Fruit fly (Drosophila melanogaster): ENCODE results near the gene O-fut2.

Gene O-fut2

dm6 chrX:1478276-1479122 lies 12.7 kb upstream of the O-fut2 start, which contains the start of gene rush (continued):
- TF ChIP-seq Hr78 (GFP tag; optimal IDR thresholded peaks at IDR 0.05) (no peak), CG11560 (tag; IDR thresholded peaks at IDR 0.05) (no peak), CG1602 (GFP tag; optimal IDR thresholded peaks at IDR 0.05) (peak; percentile 18), CG5245 (GFP tag; optimal IDR thresholded peaks at IDR 0.05) (no peak), E2f2 (GFP tag; IDR thresholded peaks at IDR 0.05) (peak; percentile 73), CG15269 (tag; optimal IDR thresholded peaks at IDR 0.05) (peak; percentile 27), dysf (GFP tag; IDR thresholded peaks at IDR 0.05) (0 out of 3 replicates have a peak, but pooled peaks have one; percentile 18), gro (GFP tag; optimal IDR thresholded peaks at IDR 0.05) (peak; percentile 36), CG31441 (GFP tag; IDR thresholded peaks at IDR 0.05) (peak; percentile 49), CG12942 (GFP tag; optimal IDR thresholded peaks at IDR 0.05) (peak; percentile 12), wdn (GFP tag; IDR thresholded peaks at IDR 0.05) (0 out of 2 replicates have a peak, but pooled peaks have one; percentile 43), Dref (GFP tag; IDR thresholded peaks at IDR 0.05) (peak; percentile 50), Dad (GFP tag; optimal IDR thresholded peaks at IDR 0.05) (peak; percentile 31), Xrp1 (GFP tag; IDR thresholded peaks at IDR 0.05) (peak; percentile 38; the same call in 1 of the 2 replicates), Hmr (GFP tag; optimal IDR thresholded peaks at IDR 0.05) (peak; percentile 56), HLH54F (GFP tag; optimal IDR thresholded peaks at IDR 0.05) (peak; percentile 24), BEAF-32 (GFP tag; optimal IDR thresholded peaks at IDR 0.05) (peak; percentile 53), MESR4 (GFP tag; optimal IDR thresholded peaks at IDR 0.05) (peak; percentile 97), kay (GFP tag; optimal IDR thresholded peaks at IDR 0.05) (peak; percentile 83), CG15514 (GFP tag; optimal IDR thresholded peaks at IDR 0.05) (peak; percentile 76), sens (GFP tag) (peak; percentile 59), Dll (GFP tag; IDR thresholded peaks at IDR 0.05; ENCODE audit: partially characterized antibody) (0 out of 4 replicates have a peak, but pooled peaks have one; percentile 35), Ptx1 (GFP tag; IDR thresholded peaks at IDR 0.05) (peak; percentile 23; the same call in 1 of the 2 replicates), Bdp1 (GFP tag; optimal IDR thresholded peaks at IDR 0.05) (no peak), CG2712 (tag; optimal IDR thresholded peaks at IDR 0.05) (peak; percentile 9), bab2 (GFP tag; optimal IDR thresholded peaks at IDR 0.05) (peak; percentile 16), Eip74EF (GFP tag; optimal IDR thresholded peaks at IDR 0.05) (no peak), lmd (GFP tag; IDR thresholded peaks at IDR 0.05) (peak; percentile 45; the same call in 1 of the 2 replicates), bcd (GFP tag; optimal IDR thresholded peaks at IDR 0.05) (peak; percentile 50), CG13424 (tag; optimal IDR thresholded peaks at IDR 0.05) (peak; percentile 25), corto (GFP tag; optimal IDR thresholded peaks at IDR 0.05) (no peak), ATbp (GFP tag; optimal IDR thresholded peaks at IDR 0.05) (peak; percentile 4), Lhr (GFP tag; optimal IDR thresholded peaks at IDR 0.05) (peak; percentile 10), ranshi (GFP tag; IDR thresholded peaks at IDR 0.05) (0 out of 2 replicates have a peak, but pooled peaks have one; percentile 24), bsh (GFP tag; optimal IDR thresholded peaks at IDR 0.05) (peak in 1 of 2 experiments; percentile 26), CG30431 (GFP tag; optimal IDR thresholded peaks at IDR 0.05) (no peak), NFAT (GFP tag; IDR thresholded peaks at IDR 0.05) (peak; percentile 53; the same call in 1 of the 2 replicates), ewg (GFP tag; optimal IDR thresholded peaks at IDR 0.05) (peak; percentile 26), CG4404 (GFP tag; IDR thresholded peaks at IDR 0.05) (no peak; the same call in 1 of the 2 replicates), Med (GFP tag) (peak; percentile 92), CG18599 (GFP tag; optimal IDR thresholded peaks at IDR 0.05) (peak; percentile 41), CG17361 (GFP tag; IDR thresholded peaks at IDR 0.05) (0 out of 3 replicates have a peak, but pooled peaks have one; percentile 24), sim (GFP tag; IDR thresholded peaks at IDR 0.05) (no peak), CG12659 (GFP tag; optimal IDR thresholded peaks at IDR 0.05) (peak; percentile 58), CG18619 (GFP tag; optimal IDR thresholded peaks at IDR 0.05) (peak; percentile 16), Opbp (GFP tag; IDR thresholded peaks at IDR 0.05; ENCODE audit: partially characterized antibody) (no peak), CG7786 (GFP tag; optimal IDR thresholded peaks at IDR 0.05) (peak; percentile 57)
